Worm (Caenorhabditis elegans): Measurements from ENCODE around the gene Y111B2A.21.

Y111B2A.21 gene

DNA sequence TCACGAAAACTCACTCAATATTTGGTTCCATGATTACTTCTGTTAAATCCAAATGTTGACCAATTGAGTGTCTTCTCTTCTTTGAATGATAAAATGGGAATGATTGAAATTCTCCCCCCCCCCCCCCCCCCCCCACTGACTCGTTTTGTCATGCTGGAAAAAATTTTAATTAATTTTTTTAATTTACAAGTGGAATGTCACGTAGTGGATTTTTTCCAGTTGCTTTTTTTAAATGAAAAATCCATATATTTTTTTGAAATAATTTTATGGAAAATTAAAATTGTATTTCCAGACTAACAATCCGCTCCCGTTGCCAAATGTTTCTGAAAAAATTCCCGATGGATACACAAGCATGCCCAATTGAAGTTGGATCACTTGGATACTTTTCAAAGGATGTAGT lies 43.2 kb downstream of the Y111B2A.21 start, which contains the start of gene BE10.1:
Gene BE10.1, minus strand, starts transcription at position 101 of the 400 bp plus-strand sequence.
- TF ChIP-seq aly-1 (tag; optimal IDR thresholded peaks at IDR 0.05) (no peak), tbx-37 (GFP tag; conservative IDR thresholded peaks at IDR 0.05) (no peak), ceh-36 (tag; optimal IDR thresholded peaks at IDR 0.05) (no peak), ama-1 (optimal IDR thresholded peaks at IDR 0.05) (no peak), ets-7 (tag; optimal IDR thresholded peaks at IDR 0.05) (no peak), hmbx-1 (tag; optimal IDR thresholded peaks at IDR 0.05) (no peak), tra-4 (tag; optimal IDR thresholded peaks at IDR 0.05) (no peak), B0310.2 (tag; optimal IDR thresholded peaks at IDR 0.05) (no peak), ceh-13 (GFP tag; optimal IDR thresholded peaks at IDR 0.05) (no peak), F13C5.2 (tag; optimal IDR thresholded peaks at IDR 0.05) (no peak), hmg-4 (GFP tag; optimal IDR thresholded peaks at IDR 0.05) (no peak), scrt-1 (GFP tag; IDR thresholded peaks at IDR 0.05) (no peak), tbx-11 (GFP tag; IDR thresholded peaks at IDR 0.05) (no peak)

DNA sequence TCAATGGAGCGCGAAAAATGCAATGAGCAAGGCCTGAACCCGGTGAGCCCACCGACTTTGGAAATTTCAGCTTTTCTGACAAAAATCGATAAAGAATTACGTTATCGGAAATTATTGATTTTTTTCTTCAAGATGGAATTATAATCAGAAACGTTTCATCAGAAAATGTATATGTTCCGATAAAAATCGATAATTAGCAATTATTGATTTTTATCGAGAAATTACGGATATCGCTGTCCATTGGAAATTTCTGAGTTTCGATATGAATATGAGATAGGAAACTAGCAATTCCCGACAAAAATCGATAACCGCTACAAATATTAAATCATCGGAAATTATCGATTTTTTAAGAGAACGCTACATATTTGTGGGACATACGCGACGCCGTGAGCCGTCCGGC lies 48.0 kb downstream of the Y111B2A.21 start:
- TF ChIP-seq ceh-13 (GFP tag; optimal IDR thresholded peaks at IDR 0.05), result no peak
- TF ChIP-seq B0310.2 (tag; optimal IDR thresholded peaks at IDR 0.05), result no peak
- TF ChIP-seq ama-1 (optimal IDR thresholded peaks at IDR 0.05), result no peak
- no peak for TF ChIP-seq flt-1 (GFP tag; IDR thresholded peaks at IDR 0.05)
- no peak for TF ChIP-seq scrt-1 (GFP tag; IDR thresholded peaks at IDR 0.05)
- no peak for TF ChIP-seq hmg-4 (GFP tag; optimal IDR thresholded peaks at IDR 0.05)
- TF ChIP-seq aly-1 (tag; optimal IDR thresholded peaks at IDR 0.05), result no peak
- TF ChIP-seq tbx-11 (GFP tag; IDR thresholded peaks at IDR 0.05), result no peak
- no peak for TF ChIP-seq ets-7 (tag; optimal IDR thresholded peaks at IDR 0.05)

Measured in whole organism, early embryonic.